Fruit fly (Drosophila melanogaster) whole organism, embryonic: ENCODE results near the gene CG1233.
A peak's percentile ranks its signal among the peaks of the same experiment; 100 is the strongest.

Experiments
- B-H2 ChIP-seq: fragments of 200-800 bp; sonication (Bioruptor generic); optimal IDR thresholded peaks from 2 replicates; lab custom pipeline; 2018; ENCODE audit warnings: missing biosample characterization, mild to moderate bottlenecking, missing genetic modification characterization
- Bdp1 ChIP-seq: fragments of 200-800 bp; sonication (Bioruptor generic); optimal IDR thresholded peaks from 3 replicates; lab custom pipeline; 2016; ENCODE audit warnings: missing biosample characterization, missing genetic modification characterization
- CG10274 ChIP-seq: fragments of 200-800 bp; sonication (Bioruptor generic); optimal IDR thresholded peaks from 3 replicates; lab custom pipeline; 2017; ENCODE audit warnings: missing biosample characterization, mild to moderate bottlenecking, missing genetic modification characterization
- CG11398 ChIP-seq: fragments of 200-800 bp; sonication (Bioruptor generic); optimal IDR thresholded peaks from 2 replicates; lab custom pipeline; 2016; ENCODE audit warnings: missing biosample characterization, missing genetic modification characterization
- CG13624 ChIP-seq: fragments of 200-800 bp; sonication (Bioruptor generic); optimal IDR thresholded peaks from 2 replicates; lab custom pipeline; 2016; ENCODE audit warnings: missing biosample characterization, missing genetic modification characterization
- CG14050 ChIP-seq: fragments of 200-800 bp; sonication (Bioruptor generic); IDR thresholded peaks from 3 replicates; pipeline ENCODE4 v1.3.6; 2022; ENCODE audit warnings: missing biosample characterization, missing genetic modification characterization
- CG15479 ChIP-seq: fragments of 200-800 bp; sonication (Bioruptor generic); optimal IDR thresholded peaks from 3 replicates; lab custom pipeline; 2019; ENCODE audit warnings: missing biosample characterization, mild to moderate bottlenecking, missing genetic modification characterization, moderate library complexity
- CG17359 ChIP-seq: fragments of 200-800 bp; sonication (Bioruptor generic); optimal IDR thresholded peaks from 3 replicates; lab custom pipeline; 2018; ENCODE audit warnings: missing biosample characterization, mild to moderate bottlenecking, missing genetic modification characterization, moderate library complexity
- CG17361 ChIP-seq: fragments of 200-800 bp; sonication (Bioruptor generic); IDR thresholded peaks from 3 replicates; pipeline ENCODE4 v1.3.6; 2022; ENCODE audit warnings: missing biosample characterization, missing genetic modification characterization
- CG17802 ChIP-seq: fragments of 200-800 bp; sonication (Bioruptor generic); optimal IDR thresholded peaks from 2 replicates; lab custom pipeline; 2018; ENCODE audit warnings: missing biosample characterization, mild to moderate bottlenecking, missing genetic modification characterization, moderate library complexity
- CG18599 ChIP-seq: fragments of 200-800 bp; sonication (Bioruptor generic); optimal IDR thresholded peaks from 3 replicates; lab custom pipeline; 2017; ENCODE audit warnings: missing biosample characterization, missing genetic modification characterization, mild to moderate bottlenecking, moderate library complexity, missing genetic modification reagents
- CG3407 ChIP-seq: fragments of 200-800 bp; sonication (Bioruptor generic); optimal IDR thresholded peaks from 2 replicates; lab custom pipeline; 2018; ENCODE audit warnings: missing biosample characterization, mild to moderate bottlenecking, missing genetic modification characterization
- CG4820 ChIP-seq: fragments of 200-800 bp; sonication (Bioruptor generic); optimal IDR thresholded peaks from 3 replicates; lab custom pipeline; 2016; ENCODE audit warnings: missing biosample characterization, missing genetic modification characterization
- CG4854 ChIP-seq: fragments of 200-800 bp; sonication (Bioruptor generic); optimal IDR thresholded peaks from 2 replicates; lab custom pipeline; 2016; ENCODE audit warnings: missing biosample characterization, missing genetic modification characterization, inconsistent platforms
- CG6854 ChIP-seq: fragments of 200-800 bp; sonication (Bioruptor generic); optimal IDR thresholded peaks from 3 replicates; lab custom pipeline; 2017; ENCODE audit warnings: missing biosample characterization, mild to moderate bottlenecking, missing genetic modification characterization
- CG7745 ChIP-seq: fragments of 200-800 bp; sonication (Bioruptor generic); optimal IDR thresholded peaks from 2 replicates; lab custom pipeline; 2018; ENCODE audit warnings: missing biosample characterization, mild to moderate bottlenecking, missing genetic modification characterization, moderate library complexity
- CG8290 ChIP-seq, 3 experiments: fragments of 200-800 bp; sonication (Bioruptor generic); optimal IDR thresholded peaks; 2 replicates each; lab custom pipeline; 2016 to 2019; ENCODE audit warnings: missing biosample characterization in 3 of 3, missing genetic modification characterization in 3 of 3, mild to moderate bottlenecking in 2 of 3, moderate library complexity in 1 of 3
- CoRest ChIP-seq: fragments of 200-800 bp; sonication (Bioruptor generic); optimal IDR thresholded peaks from 3 replicates; lab custom pipeline; 2018; ENCODE audit warnings: missing biosample characterization, mild to moderate bottlenecking, missing genetic modification characterization, moderate library complexity
- Dip3 ChIP-seq: fragments of 200-800 bp; sonication (Bioruptor generic); optimal IDR thresholded peaks from 3 replicates; lab custom pipeline; 2016; ENCODE audit warnings: missing biosample characterization, missing genetic modification characterization
- Eip74EF ChIP-seq, 2 experiments: fragments of 200-800 bp in 1 of 2; fragments of >200 bp in 1 of 2; sonication (Bioruptor generic) in 1 of 2; optimal IDR thresholded peaks; 2 replicates each; lab custom pipeline; 2017 to 2019; ENCODE audit warnings: missing biosample characterization in 2 of 2, missing genetic modification characterization in 2 of 2, mild to moderate bottlenecking in 1 of 2, moderate library complexity in 1 of 2
- Ets97D ChIP-seq: fragments of 200-800 bp; sonication (Bioruptor generic); optimal IDR thresholded peaks from 3 replicates; lab custom pipeline; 2016; ENCODE audit warnings: missing biosample characterization, missing genetic modification characterization
- Gug ChIP-seq: fragments of 200-800 bp; sonication (Bioruptor generic); IDR thresholded peaks from 4 replicates; pipeline ENCODE4 v1.3.6; 2022; ENCODE audit warnings: missing biosample characterization, missing genetic modification characterization
- H15 ChIP-seq: fragments of 200-800 bp; sonication (Bioruptor generic); IDR thresholded peaks from 3 replicates; pipeline ENCODE4 v1.3.6; 2022; ENCODE audit warnings: missing biosample characterization, missing genetic modification characterization
- HLH4C ChIP-seq: fragments of 200-800 bp; sonication (Bioruptor generic); IDR thresholded peaks from 3 replicates; pipeline ENCODE4 v1.3.6; 2022; ENCODE audit warnings: missing biosample characterization, missing genetic modification characterization; ENCODE audit not compliant: partially characterized antibody
- Hmr ChIP-seq: fragments of 200-800 bp; sonication (Bioruptor generic); optimal IDR thresholded peaks from 3 replicates; lab custom pipeline; 2017; ENCODE audit warnings: mild to moderate bottlenecking, missing biosample characterization, missing genetic modification reagents, missing genetic modification characterization
- MTF-1 ChIP-seq: fragments of 200-800 bp; sonication (Bioruptor generic); optimal IDR thresholded peaks from 2 replicates; lab custom pipeline; 2018; ENCODE audit warnings: missing biosample characterization, mild to moderate bottlenecking, missing genetic modification characterization, borderline replicate concordance
- NC2β ChIP-seq: fragments of 200-800 bp; sonication (Bioruptor generic); optimal IDR thresholded peaks from 2 replicates; lab custom pipeline; 2016; ENCODE audit warnings: missing biosample characterization, missing genetic modification characterization
- Scr ChIP-seq: fragments of 200-800 bp; sonication (Bioruptor generic); IDR thresholded peaks from 2 replicates; pipeline ENCODE4 v1.3.6; 2022; ENCODE audit warnings: missing biosample characterization, missing genetic modification characterization; ENCODE audit not compliant: partially characterized antibody
- Stat92E ChIP-seq, 3 experiments: fragments of >200 bp in 2 of 3; fragments of 200-800 bp in 1 of 3; sonication (Bioruptor generic) in 1 of 3; optimal IDR thresholded peaks; 2 replicates each; lab custom pipeline; 2017 to 2019; ENCODE audit warnings: missing biosample characterization in 3 of 3, missing genetic modification characterization in 3 of 3, mild to moderate bottlenecking in 1 of 3, moderate library complexity in 1 of 3
- ab ChIP-seq: fragments of 200-800 bp; sonication (Bioruptor generic); optimal IDR thresholded peaks from 2 replicates; lab custom pipeline; 2016; ENCODE audit warnings: missing biosample characterization, missing genetic modification characterization
- amos ChIP-seq: fragments of 200-800 bp; sonication (Bioruptor generic); IDR thresholded peaks from 2 replicates; pipeline ENCODE4 v1.3.6; 2022; ENCODE audit warnings: missing biosample characterization, missing genetic modification characterization; ENCODE audit not compliant: partially characterized antibody
- ase ChIP-seq: fragments of 200-800 bp; sonication (Bioruptor generic); IDR thresholded peaks from 3 replicates; pipeline ENCODE4 v1.3.6; 2022; ENCODE audit warnings: missing biosample characterization, missing genetic modification characterization
- bab2 ChIP-seq: fragments of 200-800 bp; sonication (Bioruptor generic); optimal IDR thresholded peaks from 2 replicates; lab custom pipeline; 2016; ENCODE audit warnings: missing biosample characterization, missing genetic modification characterization
- cad ChIP-seq: fragments of >200 bp; optimal IDR thresholded peaks from 2 replicates; lab custom pipeline; 2017; ENCODE audit warnings: missing biosample characterization, missing genetic modification characterization
- croc ChIP-seq: fragments of 200-800 bp; sonication (Bioruptor generic); conservative IDR thresholded peaks from 3 replicates; pipeline ENCODE4 v1.3.6; 2022; ENCODE audit warnings: missing biosample characterization, missing genetic modification characterization
- crol ChIP-seq: fragments of 200-800 bp; sonication (Bioruptor generic); IDR thresholded peaks from 2 replicates; pipeline ENCODE4 v1.3.6; 2022; ENCODE audit warnings: missing biosample characterization, missing genetic modification characterization
- crp ChIP-seq, 2 experiments: fragments of 200-800 bp; sonication (Bioruptor generic); optimal IDR thresholded peaks; 2 replicates in 1 of 2; 3 replicates in 1 of 2; lab custom pipeline; 2017; ENCODE audit warnings: missing biosample characterization in 2 of 2, missing genetic modification characterization in 2 of 2, mild to moderate bottlenecking in 1 of 2, moderate library complexity in 1 of 2
- en ChIP-seq: fragments of 200-800 bp; sonication (Bioruptor generic); optimal IDR thresholded peaks from 2 replicates; lab custom pipeline; 2016; ENCODE audit warnings: missing biosample characterization, missing genetic modification characterization
- fd102C ChIP-seq: fragments of 200-800 bp; sonication (Bioruptor generic); optimal IDR thresholded peaks from 2 replicates; lab custom pipeline; 2018; ENCODE audit warnings: missing biosample characterization, mild to moderate bottlenecking, missing genetic modification characterization, moderate library complexity
- inv ChIP-seq: fragments of 200-800 bp; sonication (Bioruptor generic); IDR thresholded peaks from 2 replicates; pipeline ENCODE4 v1.3.6; 2022; ENCODE audit warnings: missing biosample characterization, missing genetic modification characterization; ENCODE audit not compliant: partially characterized antibody
- jigr1 ChIP-seq: fragments of 200-800 bp; sonication (Bioruptor generic); IDR thresholded peaks from 3 replicates; pipeline ENCODE4 v1.3.6; 2022; ENCODE audit warnings: missing biosample characterization, missing genetic modification characterization
- lbe ChIP-seq: fragments of 200-800 bp; sonication (Bioruptor generic); optimal IDR thresholded peaks from 2 replicates; lab custom pipeline; 2016; ENCODE audit warnings: missing biosample characterization, mild to moderate bottlenecking, missing genetic modification characterization
- nmo ChIP-seq: fragments of 200-800 bp; sonication (Bioruptor generic); optimal IDR thresholded peaks from 2 replicates; lab custom pipeline; 2018; ENCODE audit warnings: missing biosample characterization, mild to moderate bottlenecking, missing genetic modification characterization, moderate library complexity
- oc ChIP-seq: fragments of 200-800 bp; sonication (Bioruptor generic); optimal IDR thresholded peaks from 2 replicates; lab custom pipeline; 2018; ENCODE audit warnings: missing biosample characterization, mild to moderate bottlenecking, missing genetic modification characterization, moderate library complexity
- seq ChIP-seq: fragments of 200-800 bp; sonication (Bioruptor generic); IDR thresholded peaks from 2 replicates; pipeline ENCODE4 v1.3.6; 2022; ENCODE audit warnings: missing biosample characterization, missing genetic modification characterization
- sim ChIP-seq: fragments of 200-800 bp; sonication (Bioruptor generic); IDR thresholded peaks from 2 replicates; pipeline ENCODE4 v1.3.6; 2022; ENCODE audit warnings: missing biosample characterization, missing genetic modification characterization
- slou ChIP-seq: fragments of 200-800 bp; sonication (Bioruptor generic); optimal IDR thresholded peaks from 3 replicates; lab custom pipeline; 2016; ENCODE audit warnings: missing biosample characterization, missing genetic modification characterization

The CG1233 gene

dm6 chr3L:347641-348405 is 13.4 kb upstream of the CG1233 start (continued):
- TF ChIP-seq B-H2 (GFP tag; lab: Kevin White, UChicago): no peak
- peak; percentile 81 for TF ChIP-seq CG15479 (GFP tag; lab: Kevin White, UChicago)
- no peak for TF ChIP-seq CG10274 (GFP tag; lab: Kevin White, UChicago)
- TF ChIP-seq HLH4C: no peak
- 0 out of 2 replicates have a peak, but pooled peaks have one; percentile 53 for TF ChIP-seq sim (GFP tag; lab: Robert Waterston, UW)
- 0 out of 3 replicates have a peak, but pooled peaks have one; percentile 54 for TF ChIP-seq jigr1 (GFP tag; lab: Robert Waterston, UW)
- peak; percentile 66 for TF ChIP-seq CoRest (tag; lab: Kevin White, UChicago)
- peak; percentile 65 for TF ChIP-seq NC2β (GFP tag; lab: Kevin White, UChicago)
- peak; percentile 80 for TF ChIP-seq crol (GFP tag; lab: Robert Waterston, UW)
- peak; percentile 15 for TF ChIP-seq Hmr
- TF ChIP-seq Dip3 (GFP tag; lab: Kevin White, UChicago): no peak
- peak; percentile 77 for TF ChIP-seq oc
- TF ChIP-seq Eip74EF (GFP tag; optimal IDR thresholded peaks at IDR 0.05; lab: Kevin White, UChicago): peak in 1 of 2 experiments; percentile 54
- TF ChIP-seq fd102C (GFP tag; lab: Kevin White, UChicago): no peak
- no peak for TF ChIP-seq cad
- TF ChIP-seq CG8290 (GFP tag; optimal IDR thresholded peaks at IDR 0.05; lab: Kevin White, UChicago): peak; percentile 38
- TF ChIP-seq CG8290 (tag; optimal IDR thresholded peaks at IDR 0.05; lab: Kevin White, UChicago): peak in 1 of 2 experiments; percentile 71
- no peak for TF ChIP-seq slou (GFP tag; lab: Kevin White, UChicago)
- peak in 1 of 2 experiments; percentile 50 for TF ChIP-seq crp (GFP tag; optimal IDR thresholded peaks at IDR 0.05; lab: Kevin White, UChicago)
- peak; percentile 57 for TF ChIP-seq bab2 (GFP tag; lab: Kevin White, UChicago)
- no peak for TF ChIP-seq Stat92E (GFP tag; optimal IDR thresholded peaks at IDR 0.05; lab: Kevin White, UChicago)
- peak; percentile 29 for TF ChIP-seq Ets97D (GFP tag; lab: Kevin White, UChicago)
- peak; percentile 83 for TF ChIP-seq CG17359 (tag; lab: Kevin White, UChicago)
- peak; percentile 54 for TF ChIP-seq CG11398 (GFP tag; lab: Kevin White, UChicago)
- TF ChIP-seq ase: peak; percentile 59; the same call in 1 of the 3 replicates
- peak; percentile 35 for TF ChIP-seq ab (GFP tag; lab: Kevin White, UChicago)
- TF ChIP-seq CG3407: peak; percentile 75
- TF ChIP-seq CG17361: peak; percentile 55; the same call in 2 of the 3 replicates
- TF ChIP-seq CG18599: peak; percentile 46
- TF ChIP-seq CG13624 (GFP tag; lab: Kevin White, UChicago): peak; percentile 15
- peak; percentile 53; the same call in 2 of the 3 replicates for TF ChIP-seq CG14050
- peak; percentile 64 for TF ChIP-seq croc (GFP tag; lab: Robert Waterston, UW)
- TF ChIP-seq amos: no peak
- peak; percentile 53 for TF ChIP-seq CG17802 (tag; lab: Kevin White, UChicago)
- TF ChIP-seq en: peak; percentile 63
- no peak for TF ChIP-seq inv (GFP tag; lab: Robert Waterston, UW)
- TF ChIP-seq lbe (GFP tag; lab: Kevin White, UChicago): peak; percentile 36
- peak; percentile 74 for TF ChIP-seq CG4820 (GFP tag; lab: Kevin White, UChicago)
- TF ChIP-seq H15 (GFP tag; lab: Robert Waterston, UW): peak; percentile 82
- TF ChIP-seq seq (GFP tag; lab: Robert Waterston, UW): peak; percentile 35; the same call in 1 of the 2 replicates
- TF ChIP-seq CG4854: no peak
- TF ChIP-seq nmo (GFP tag; lab: Kevin White, UChicago): peak; percentile 78
- TF ChIP-seq Bdp1: peak; percentile 55
- TF ChIP-seq CG6854 (GFP tag; lab: Kevin White, UChicago): no peak
- peak; percentile 4 for TF ChIP-seq CG7745 (tag; lab: Kevin White, UChicago)
- TF ChIP-seq Gug (GFP tag; lab: Robert Waterston, UW): peak; percentile 49; the same call in 2 of the 4 replicates
- TF ChIP-seq MTF-1 (GFP tag; lab: Kevin White, UChicago): peak; percentile 14
- TF ChIP-seq Scr (GFP tag; lab: Robert Waterston, UW): no peak
